Worm (Caenorhabditis elegans) whole organism, L2 larva: ENCODE data around the gene T27A10.6.

Experiments used
- crh-2 ChIP-seq: sonication (generic microtip); optimal IDR thresholded peaks from 2 replicates; lab custom pipeline; 2017; ENCODE audit warnings: missing biosample characterization, missing genetic modification characterization
- elt-1 ChIP-seq: fragments of 150-350 bp; optimal IDR thresholded peaks from 2 replicates; lab custom pipeline; 2014; ENCODE audit warnings: missing biosample characterization, missing genetic modification characterization
- lin-39 ChIP-seq: fragments of 150-350 bp; optimal IDR thresholded peaks from 2 replicates; lab custom pipeline; 2014; ENCODE audit warnings: missing biosample characterization, missing genetic modification reagents, missing genetic modification characterization
- mdl-1 ChIP-seq, 2 experiments: fragments of 150-350 bp in 1 of 2; sonication (generic microtip) in 1 of 2; optimal IDR thresholded peaks; 2 replicates each; lab custom pipeline; 2017; ENCODE audit warnings: missing biosample characterization in 2 of 2, missing genetic modification characterization in 2 of 2
- nhr-11 ChIP-seq: fragments of 150-350 bp; optimal IDR thresholded peaks from 2 replicates; lab custom pipeline; 2014; ENCODE audit warnings: missing biosample characterization, missing genetic modification characterization
- nhr-237 ChIP-seq: fragments of 150-350 bp; optimal IDR thresholded peaks from 2 replicates; lab custom pipeline; 2014; ENCODE audit warnings: missing biosample characterization, missing genetic modification characterization
- skn-1 ChIP-seq: sonication (generic microtip); optimal IDR thresholded peaks from 2 replicates; lab custom pipeline; 2017; ENCODE audit warnings: missing biosample characterization, missing genetic modification characterization
- zag-1 ChIP-seq: fragments of 150-350 bp; optimal IDR thresholded peaks from 2 replicates; lab custom pipeline; 2014; ENCODE audit warnings: missing biosample characterization, missing genetic modification characterization

DNA sequence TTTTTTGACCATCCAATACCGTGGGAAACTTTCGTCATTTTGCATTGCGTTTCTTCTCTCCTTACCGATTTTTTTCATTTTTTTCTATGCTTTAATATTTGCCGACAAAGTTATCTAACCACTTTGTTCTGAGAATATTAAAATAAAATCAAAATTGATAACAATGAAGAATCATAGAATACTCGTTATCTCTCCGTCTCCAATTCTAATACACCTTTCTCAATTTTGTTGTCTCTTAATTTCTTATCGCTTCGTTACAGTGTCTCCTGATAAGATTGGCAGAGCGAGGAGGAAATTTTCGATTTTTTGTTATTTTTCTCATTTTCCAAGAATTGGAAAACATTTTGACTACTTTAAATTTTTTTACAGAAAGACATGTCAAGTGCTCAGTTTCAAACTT lies 19.9 kb downstream of the T27A10.6 start, which contains the start of gene ckc-1:
- TF ChIP-seq nhr-237 (tag; lab: Kevin White, UChicago) (no peak), mdl-1 (tag; optimal IDR thresholded peaks at IDR 0.05; lab: Kevin White, UChicago) (no peak), elt-1 (tag; lab: Kevin White, UChicago) (no peak), nhr-11 (no peak), crh-2 (tag; lab: Kevin White, UChicago) (peak; percentile 55), zag-1 (tag; lab: Kevin White, UChicago) (no peak), lin-39 (no peak), skn-1 (tag; lab: Kevin White, UChicago) (no peak)
